Worm (Caenorhabditis elegans): ENCODE results near the gene algn-9.

DNA sequence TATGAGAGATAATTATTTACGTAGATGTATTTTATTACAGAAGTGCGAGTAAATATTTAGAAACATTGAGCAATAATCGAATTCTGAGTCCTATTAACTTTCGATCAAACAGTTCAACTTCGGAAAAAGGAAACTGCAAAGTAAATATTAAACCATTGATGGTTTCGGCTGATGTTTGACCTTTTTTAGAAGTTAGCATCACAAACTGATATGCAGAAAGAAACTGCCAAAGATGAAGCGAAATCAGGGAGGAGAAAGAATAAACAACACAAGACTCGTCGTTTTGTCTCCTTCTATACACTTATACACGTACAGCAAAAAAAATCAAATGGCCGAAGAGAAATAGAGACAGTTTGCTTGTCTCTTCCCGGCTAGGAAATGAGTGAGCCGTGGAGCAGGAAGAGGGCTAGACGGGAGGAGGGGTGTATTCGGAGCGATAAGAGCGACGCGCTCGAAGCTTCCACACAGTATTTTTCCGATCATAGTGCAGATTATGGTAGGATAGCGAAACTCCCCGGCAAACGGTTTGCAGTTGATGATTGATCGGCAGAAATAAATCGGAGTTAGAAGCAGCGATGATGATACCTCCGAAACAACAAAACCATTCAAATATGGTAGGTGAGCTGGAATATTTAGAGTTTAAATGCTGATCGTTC, 27.5 kb upstream of the algn-9 start:
- TF ChIP-seq lin-39 (tag; optimal IDR thresholded peaks at IDR 0.05) (no peak), mab-9 (GFP tag; IDR thresholded peaks at IDR 0.05) (no peak)

Data from whole organism, L1 larva.